Fruit fly (Drosophila melanogaster) whole organism, prepupa: Measurements from ENCODE around the gene CG15203.

ENCODE experiments used
- CG10669 ChIP-seq: fragments of 200-800 bp; sonication (Bioruptor generic); optimal IDR thresholded peaks from 3 replicates; lab custom pipeline; 2018; ENCODE audit warnings: missing biosample characterization, mild to moderate bottlenecking, missing genetic modification characterization, moderate library complexity
- dac ChIP-seq: fragments of 200-800 bp; sonication (Bioruptor generic); optimal IDR thresholded peaks from 2 replicates; lab custom pipeline; 2017; ENCODE audit warnings: missing biosample characterization, mild to moderate bottlenecking, missing genetic modification characterization
- pdm3 ChIP-seq: fragments of 200-800 bp; sonication (Bioruptor generic); optimal IDR thresholded peaks from 3 replicates; lab custom pipeline; 2016; ENCODE audit warnings: missing biosample characterization, missing genetic modification characterization

- TF ChIP-seq CG10669 (GFP tag; lab: Kevin White, UChicago) (no peak), dac (GFP tag; lab: Kevin White, UChicago) (no peak), pdm3 (GFP tag; lab: Kevin White, UChicago) (no peak)
Measured at dm6 chrX:11063070-11063469, 3.3 kb upstream of the CG15203 start, which contains the start of gene CG1537.
